Worm (Caenorhabditis elegans) whole organism, young adult: ENCODE data around the gene hpo-9.
A peak's percentile ranks its signal among the peaks of the same experiment; 100 is the strongest.

Experiments used
- F33H1.4 ChIP-seq: fragments of 200-800 bp; sonication (Bioruptor generic); IDR thresholded peaks from 2 replicates; pipeline ENCODE4 v1.3.6; 2022; ENCODE audit warnings: missing genetic modification reagents, missing genetic modification characterization, missing compliant biosample characterization
- F37B4.10 ChIP-seq: fragments of 200-800 bp; sonication (Bioruptor generic); IDR thresholded peaks from 2 replicates; pipeline ENCODE4 v1.3.6; 2022; ENCODE audit warnings: missing genetic modification characterization, missing compliant biosample characterization
- F57A8.1 ChIP-seq: fragments of 200-800 bp; sonication (Bioruptor generic); optimal IDR thresholded peaks from 2 replicates; lab custom pipeline; 2018; ENCODE audit warnings: mild to moderate bottlenecking, missing genetic modification characterization, moderate library complexity, missing compliant biosample characterization
- Y79H2A.3 ChIP-seq: fragments of 200-800 bp; sonication (Bioruptor generic); conservative IDR thresholded peaks from 2 replicates; pipeline ENCODE4 v1.3.6; 2022; ENCODE audit warnings: missing genetic modification reagents, missing genetic modification characterization, missing compliant biosample characterization
- ZK185.1 ChIP-seq: sonication (generic microtip); optimal IDR thresholded peaks from 2 replicates; lab custom pipeline; 2016; ENCODE audit warnings: mild to moderate bottlenecking, missing genetic modification characterization, missing compliant biosample characterization; ENCODE audit not compliant: poor library complexity, severe bottlenecking
- akir-1 ChIP-seq: fragments of 200-800 bp; sonication (Bioruptor generic); optimal IDR thresholded peaks from 2 replicates; lab custom pipeline; 2018; ENCODE audit warnings: mild to moderate bottlenecking, missing genetic modification characterization, moderate library complexity, missing compliant biosample characterization
- aptf-3 ChIP-seq: fragments of 200-800 bp; sonication (Bioruptor generic); IDR thresholded peaks from 2 replicates; pipeline ENCODE4 v1.3.6; 2022; ENCODE audit warnings: missing genetic modification characterization, missing compliant biosample characterization
- athp-1 ChIP-seq: sonication (generic microtip); optimal IDR thresholded peaks from 2 replicates; lab custom pipeline; 2017; ENCODE audit warnings: mild to moderate bottlenecking, missing genetic modification characterization, missing compliant biosample characterization
- attf-5 ChIP-seq: fragments of 200-800 bp; sonication (Bioruptor generic); optimal IDR thresholded peaks from 2 replicates; lab custom pipeline; 2018; ENCODE audit warnings: mild to moderate bottlenecking, missing genetic modification characterization, missing compliant biosample characterization
- bed-2 ChIP-seq: fragments of 200-800 bp; sonication (Bioruptor generic); IDR thresholded peaks from 2 replicates; pipeline ENCODE4 v1.3.6; 2022; ENCODE audit warnings: missing genetic modification reagents, missing genetic modification characterization, missing compliant biosample characterization
- cebp-1 ChIP-seq, 2 experiments: fragments of 200-800 bp in 1 of 2; sonication (Bioruptor generic) in 1 of 2; sonication (generic microtip) in 1 of 2; IDR thresholded peaks in 1 of 2; optimal IDR thresholded peaks in 1 of 2; 2 replicates each; pipeline versions ENCODE4 v1.3.6 to Lab custom; 2017 to 2022; ENCODE audit warnings: missing compliant biosample characterization in 2 of 2, missing genetic modification characterization in 2 of 2, mild to moderate bottlenecking in 1 of 2, missing genetic modification reagents in 1 of 2, moderate library complexity in 1 of 2
- ceh-40 ChIP-seq: fragments of 200-800 bp; sonication (Bioruptor generic); IDR thresholded peaks from 2 replicates; pipeline ENCODE4 v1.3.6; 2022; ENCODE audit warnings: missing genetic modification characterization, missing compliant biosample characterization
- chd-7 ChIP-seq: sonication (generic microtip); optimal IDR thresholded peaks from 2 replicates; lab custom pipeline; 2016; ENCODE audit warnings: mild to moderate bottlenecking, missing genetic modification characterization, moderate library complexity, missing compliant biosample characterization
- dox-1 ChIP-seq: fragments of 200-800 bp; sonication (Bioruptor generic); IDR thresholded peaks from 2 replicates; pipeline ENCODE4 v1.3.6; 2022; ENCODE audit warnings: missing genetic modification reagents, missing genetic modification characterization, missing compliant biosample characterization
- gei-17 ChIP-seq: fragments of 200-800 bp; sonication (Bioruptor generic); optimal IDR thresholded peaks from 2 replicates; lab custom pipeline; 2018; ENCODE audit warnings: mild to moderate bottlenecking, missing genetic modification characterization, missing compliant biosample characterization
- hmg-20 ChIP-seq: fragments of 200-800 bp; sonication (Bioruptor generic); IDR thresholded peaks from 2 replicates; pipeline ENCODE4 v1.3.6; 2022; ENCODE audit warnings: missing genetic modification reagents, missing genetic modification characterization, missing compliant biosample characterization
- let-526 ChIP-seq: fragments of 200-800 bp; sonication (Bioruptor generic); IDR thresholded peaks from 2 replicates; pipeline ENCODE4 v1.3.6; 2022; ENCODE audit warnings: missing genetic modification reagents, missing genetic modification characterization, missing compliant biosample characterization
- lin-35 ChIP-seq, 3 experiments: fragments of 150-350 bp in 2 of 3; sonication (generic microtip) in 1 of 3; optimal IDR thresholded peaks; 2 replicates each; lab custom pipeline; 2014 to 2018; ENCODE audit warnings: missing biosample characterization in 3 of 3, missing genetic modification characterization in 3 of 3, missing genetic modification reagents in 3 of 3
- lin-40 ChIP-seq: sonication (generic microtip); optimal IDR thresholded peaks from 2 replicates; lab custom pipeline; 2016; ENCODE audit warnings: missing genetic modification characterization, mild to moderate bottlenecking, missing compliant biosample characterization, missing genotype, missing genetic modification reagents
- lsy-27 ChIP-seq: sonication (generic microtip); optimal IDR thresholded peaks from 2 replicates; lab custom pipeline; 2017; ENCODE audit warnings: missing genetic modification characterization, mild to moderate bottlenecking, missing compliant biosample characterization, antibody characterized with exemption, missing genotype, borderline replicate concordance; ENCODE audit not compliant: insufficient read depth
- madf-3 ChIP-seq: fragments of 200-800 bp; sonication (Bioruptor generic); IDR thresholded peaks from 2 replicates; pipeline ENCODE4 v1.3.6; 2022; ENCODE audit warnings: missing genetic modification reagents, missing genetic modification characterization, missing compliant biosample characterization
- madf-6 ChIP-seq: fragments of 200-800 bp; sonication (Bioruptor generic); IDR thresholded peaks from 2 replicates; pipeline ENCODE4 v1.3.6; 2022; ENCODE audit warnings: missing genetic modification reagents, missing genetic modification characterization, missing compliant biosample characterization
- mcd-1 ChIP-seq: fragments of 200-800 bp; sonication (Bioruptor generic); IDR thresholded peaks from 2 replicates; pipeline ENCODE4 v1.3.6; 2022; ENCODE audit warnings: missing genetic modification reagents, missing genetic modification characterization, missing compliant biosample characterization
- mel-28 ChIP-seq: sonication (generic microtip); optimal IDR thresholded peaks from 2 replicates; lab custom pipeline; 2016; ENCODE audit warnings: borderline replicate concordance, mild to moderate bottlenecking, missing genetic modification characterization, missing compliant biosample characterization
- mes-4 ChIP-seq: sonication (generic microtip); optimal IDR thresholded peaks from 2 replicates; lab custom pipeline; 2016; ENCODE audit warnings: missing genotype, missing genetic modification characterization, missing compliant biosample characterization
- mxl-1 ChIP-seq: sonication (generic microtip); optimal IDR thresholded peaks from 2 replicates; lab custom pipeline; 2016; ENCODE audit warnings: missing genetic modification characterization, missing compliant biosample characterization
- nfya-1 ChIP-seq: sonication (generic microtip); optimal IDR thresholded peaks from 2 replicates; lab custom pipeline; 2017; ENCODE audit warnings: antibody characterized with exemption, missing compliant biosample characterization, missing genetic modification characterization, borderline replicate concordance; ENCODE audit not compliant: insufficient read depth
- nhr-90 ChIP-seq: sonication (generic microtip); optimal IDR thresholded peaks from 2 replicates; lab custom pipeline; 2016; ENCODE audit warnings: missing genotype, mild to moderate bottlenecking, missing genetic modification characterization, missing compliant biosample characterization
- rcor-1 ChIP-seq: fragments of 200-800 bp; sonication (Bioruptor generic); IDR thresholded peaks from 2 replicates; pipeline ENCODE4 v1.3.6; 2022; ENCODE audit warnings: missing genetic modification reagents, missing genetic modification characterization, missing compliant biosample characterization
- sdz-38 ChIP-seq: sonication (generic microtip); optimal IDR thresholded peaks from 2 replicates; lab custom pipeline; 2016; ENCODE audit warnings: missing genotype, missing genetic modification characterization, missing compliant biosample characterization
- snpc-1.3 ChIP-seq: sonication (generic microtip); optimal IDR thresholded peaks from 2 replicates; lab custom pipeline; 2017; ENCODE audit warnings: missing genetic modification characterization, mild to moderate bottlenecking, missing compliant biosample characterization, antibody characterized with exemption, moderate library complexity, missing genotype, missing genetic modification reagents; ENCODE audit not compliant: insufficient read depth
- snpc-3.4 ChIP-seq: sonication (generic microtip); optimal IDR thresholded peaks from 2 replicates; lab custom pipeline; 2017; ENCODE audit warnings: missing genetic modification characterization, mild to moderate bottlenecking, missing compliant biosample characterization, antibody characterized with exemption, moderate library complexity, missing genotype, missing genetic modification reagents
- tbx-9 ChIP-seq: sonication (generic microtip); optimal IDR thresholded peaks from 2 replicates; lab custom pipeline; 2016; ENCODE audit warnings: borderline replicate concordance, missing genetic modification characterization, inconsistent platforms, missing compliant biosample characterization
- tlf-1 ChIP-seq: fragments of 200-800 bp; sonication (Bioruptor generic); optimal IDR thresholded peaks from 2 replicates; lab custom pipeline; 2018; ENCODE audit warnings: mild to moderate bottlenecking, missing genetic modification characterization, missing compliant biosample characterization
- zfh-2 ChIP-seq: fragments of 200-800 bp; sonication (Bioruptor generic); conservative IDR thresholded peaks from 2 replicates; pipeline ENCODE4 v1.3.6; 2022; ENCODE audit warnings: missing genetic modification reagents, missing genetic modification characterization, missing compliant biosample characterization
- ztf-18 ChIP-seq: sonication (generic microtip); optimal IDR thresholded peaks from 2 replicates; lab custom pipeline; 2016; ENCODE audit warnings: missing genotype, mild to moderate bottlenecking, missing genetic modification characterization, missing compliant biosample characterization
- ztf-25 ChIP-seq: fragments of 200-800 bp; sonication (Bioruptor generic); IDR thresholded peaks from 2 replicates; pipeline ENCODE4 v1.3.6; 2022; ENCODE audit warnings: missing genetic modification reagents, missing genetic modification characterization, missing compliant biosample characterization
- ztf-6 ChIP-seq: fragments of 200-800 bp; sonication (Bioruptor generic); IDR thresholded peaks from 2 replicates; pipeline ENCODE4 v1.3.6; 2022; ENCODE audit warnings: missing genetic modification reagents, missing genetic modification characterization, missing compliant biosample characterization

Gene hpo-9

DNA sequence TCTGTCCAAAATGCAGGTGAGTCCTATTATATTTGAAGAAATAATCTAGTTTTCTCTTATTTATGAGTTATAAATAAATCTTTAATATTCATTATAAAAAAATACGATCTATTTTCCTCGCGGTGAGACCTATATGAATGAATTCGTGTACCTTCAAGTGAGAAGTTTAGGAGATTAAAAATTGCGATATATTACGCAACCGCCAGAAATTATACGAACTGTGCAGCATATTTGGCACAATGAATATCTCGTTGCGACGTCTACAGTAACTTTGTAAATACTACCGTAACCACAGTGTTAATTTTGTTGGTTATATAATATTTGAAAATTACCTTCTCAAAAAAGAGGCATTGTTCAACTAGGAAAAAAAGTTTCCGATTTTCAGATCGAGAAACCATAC lies 12.6 kb downstream of the hpo-9 start:
- TF ChIP-seq F57A8.1 (GFP tag; lab: Kevin White, UChicago), result no peak
- no peak for TF ChIP-seq F37B4.10
- TF ChIP-seq mel-28, result no peak

- TF ChIP-seq athp-1 (tag; lab: Kevin White, UChicago) (no peak), cebp-1 (GFP tag; IDR thresholded peaks at IDR 0.05; lab: Robert Waterston, UW) (no peak), cebp-1 (tag; optimal IDR thresholded peaks at IDR 0.05; lab: Kevin White, UChicago) (peak; percentile 39), zfh-2 (GFP tag; lab: Robert Waterston, UW) (0 out of 2 replicates have a peak, but pooled peaks have one; percentile 15), rcor-1 (0 out of 2 replicates have a peak, but pooled peaks have one; percentile 17)
These were observed 13.0 kb downstream of the hpo-9 start, which contains the start of gene C13F10.1 for ce11 chrV:7223941-7224340. Gene C13F10.1 (plus strand): TSS chrV:7224078.

ce11 chrV:7223152-7223551 lies 13.8 kb downstream of the hpo-9 start, which contains the start of gene C13F10.7:
Gene C13F10.7 (minus strand): TSS chrV:7223252.
- TF ChIP-seq nhr-90 (tag; lab: Kevin White, UChicago) (no peak), gei-17 (GFP tag; lab: Kevin White, UChicago) (no peak), akir-1 (no peak), ztf-6 (GFP tag; lab: Robert Waterston, UW) (no peak)

DNA sequence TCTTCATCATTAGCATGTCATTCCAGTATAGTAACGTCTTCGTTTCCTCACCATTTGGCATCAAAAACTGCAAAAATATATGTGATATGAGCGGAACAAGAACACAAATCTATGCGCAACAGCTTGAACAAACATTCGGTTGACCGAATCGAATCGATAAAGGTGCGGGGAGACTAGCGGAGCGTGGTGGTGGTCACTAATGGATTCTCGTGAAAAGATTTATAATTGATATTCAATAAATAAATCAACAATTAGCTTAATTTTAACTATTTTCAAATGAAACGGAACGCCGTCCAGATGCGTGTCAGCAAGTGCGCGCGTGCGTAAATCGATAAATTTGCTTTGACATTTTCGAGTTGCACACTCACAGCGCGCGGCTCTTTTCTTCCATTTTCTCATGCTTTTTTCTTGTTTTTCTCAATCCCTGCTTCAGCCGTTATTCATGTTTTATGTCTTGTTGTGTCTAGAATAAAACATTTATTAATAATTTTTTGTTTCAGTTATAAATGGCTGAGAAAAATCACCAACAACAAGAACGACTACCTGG lies 15.9 kb downstream of the hpo-9 start, which contains the start of the genes C13F10.8, C13F10.6 and kxd-1:
C13F10.8 (minus strand) TSS at position 51 of the 547 bp plus-strand sequence.
C13F10.6 (minus strand) TSS at position 67 of the 547 bp plus-strand sequence.
kxd-1 (plus strand) TSS at position 497 of the 547 bp plus-strand sequence.
- TF ChIP-seq hmg-20 (no peak), aptf-3 (GFP tag; lab: Robert Waterston, UW) (no peak), mxl-1 (tag; lab: Kevin White, UChicago) (no peak), ZK185.1 (tag; lab: Kevin White, UChicago) (no peak), nfya-1 (tag; lab: Kevin White, UChicago) (no peak), mcd-1 (GFP tag; lab: Robert Waterston, UW) (no peak), let-526 (no peak), bed-2 (GFP tag; lab: Robert Waterston, UW) (no peak), sdz-38 (no peak), tbx-9 (tag; lab: Kevin White, UChicago) (no peak), snpc-3.4 (tag; lab: Kevin White, UChicago) (no peak), mes-4 (no peak), lin-35 (GFP tag; optimal IDR thresholded peaks at IDR 0.05; lab: Kevin White, UChicago) (no peak), snpc-1.3 (tag; lab: Kevin White, UChicago) (no peak), F33H1.4 (GFP tag; lab: Robert Waterston, UW) (no peak), madf-6 (peak; percentile 19; the same call in 1 of the 2 replicates), attf-5 (GFP tag; lab: Kevin White, UChicago) (peak; percentile 5), Y79H2A.3 (no peak), ceh-40 (GFP tag; lab: Robert Waterston, UW) (no peak), madf-3 (GFP tag; lab: Robert Waterston, UW) (0 out of 2 replicates have a peak, but pooled peaks have one; percentile 70), mel-28 (no peak), dox-1 (GFP tag; lab: Robert Waterston, UW) (no peak), cebp-1 (GFP tag; IDR thresholded peaks at IDR 0.05; lab: Robert Waterston, UW) (no peak), cebp-1 (tag; optimal IDR thresholded peaks at IDR 0.05; lab: Kevin White, UChicago) (peak; percentile 38), chd-7 (tag; lab: Kevin White, UChicago) (no peak), ztf-18 (peak; percentile 40), F37B4.10 (no peak), tlf-1 (no peak), rcor-1 (no peak), lin-40 (tag; lab: Kevin White, UChicago) (no peak), ztf-25 (GFP tag; lab: Robert Waterston, UW) (no peak), lsy-27 (tag; lab: Kevin White, UChicago) (no peak)
